Worm (Caenorhabditis elegans) whole organism, L4 larva: ENCODE results near the gene W10G11.19.

ENCODE experiments used
- ZK546.5 ChIP-seq, 2 experiments: sonication (generic microtip); optimal IDR thresholded peaks; 2 replicates each; lab custom pipeline; 2017; ENCODE audit warnings: missing biosample characterization in 2 of 2, missing genetic modification characterization in 2 of 2
- aly-2 ChIP-seq: sonication (generic microtip); optimal IDR thresholded peaks from 2 replicates; lab custom pipeline; 2018; ENCODE audit warnings: missing biosample characterization, missing genetic modification characterization
- ama-1 ChIP-seq: fragments of 150-350 bp; optimal IDR thresholded peaks from 2 replicates; lab custom pipeline; 2014; ENCODE audit warnings: inconsistent platforms, mixed read lengths
- ceh-82 ChIP-seq: sonication (generic microtip); optimal IDR thresholded peaks from 2 replicates; lab custom pipeline; 2017; ENCODE audit warnings: missing biosample characterization, missing genetic modification characterization
- egl-43 ChIP-seq: fragments of 200-800 bp; sonication (Bioruptor generic); IDR thresholded peaks from 2 replicates; pipeline ENCODE4 v1.3.6; 2022; ENCODE audit warnings: missing genetic modification reagents, missing genetic modification characterization, missing compliant biosample characterization
- fkh-10 ChIP-seq: fragments of 150-350 bp; optimal IDR thresholded peaks from 2 replicates; lab custom pipeline; 2014; ENCODE audit warnings: missing biosample characterization, missing genetic modification reagents, missing genetic modification characterization
- fos-1 ChIP-seq: fragments of 150-350 bp; optimal IDR thresholded peaks from 2 replicates; lab custom pipeline; 2014; ENCODE audit warnings: missing biosample characterization, missing genetic modification characterization
- lin-13 ChIP-seq: fragments of 150-350 bp; optimal IDR thresholded peaks from 2 replicates; lab custom pipeline; 2014; ENCODE audit warnings: missing biosample characterization, missing genetic modification reagents, missing genetic modification characterization
- mxl-3 ChIP-seq: fragments of 200-800 bp; sonication (Bioruptor generic); optimal IDR thresholded peaks from 2 replicates; lab custom pipeline; 2018; ENCODE audit warnings: mild to moderate bottlenecking, missing genetic modification characterization, missing compliant biosample characterization
- nhr-76 ChIP-seq: fragments of 150-350 bp; optimal IDR thresholded peaks from 2 replicates; lab custom pipeline; 2014; ENCODE audit warnings: missing biosample characterization, missing genetic modification characterization
- pha-4 ChIP-seq, 2 experiments: fragments of 150-350 bp in 1 of 2; fragments of 200-800 bp in 1 of 2; sonication (Bioruptor generic) in 1 of 2; IDR thresholded peaks in 1 of 2; optimal IDR thresholded peaks in 1 of 2; 2 replicates each; pipeline versions ENCODE4 v1.3.6 to Lab custom; 2014 to 2022; ENCODE audit warnings: missing genetic modification characterization in 2 of 2, missing genetic modification reagents in 2 of 2, missing biosample characterization in 1 of 2, missing compliant biosample characterization in 1 of 2
- snpc-4 ChIP-seq: fragments of 150-350 bp; optimal IDR thresholded peaks from 2 replicates; lab custom pipeline; 2014; ENCODE audit warnings: missing biosample characterization, missing genetic modification characterization
- zag-1 ChIP-seq: fragments of 150-350 bp; optimal IDR thresholded peaks from 2 replicates; lab custom pipeline; 2014; ENCODE audit warnings: missing biosample characterization, missing genetic modification characterization
- ztf-11 ChIP-seq: fragments of 150-350 bp; optimal IDR thresholded peaks from 2 replicates; lab custom pipeline; 2014; ENCODE audit warnings: missing biosample characterization, missing genetic modification characterization

DNA sequence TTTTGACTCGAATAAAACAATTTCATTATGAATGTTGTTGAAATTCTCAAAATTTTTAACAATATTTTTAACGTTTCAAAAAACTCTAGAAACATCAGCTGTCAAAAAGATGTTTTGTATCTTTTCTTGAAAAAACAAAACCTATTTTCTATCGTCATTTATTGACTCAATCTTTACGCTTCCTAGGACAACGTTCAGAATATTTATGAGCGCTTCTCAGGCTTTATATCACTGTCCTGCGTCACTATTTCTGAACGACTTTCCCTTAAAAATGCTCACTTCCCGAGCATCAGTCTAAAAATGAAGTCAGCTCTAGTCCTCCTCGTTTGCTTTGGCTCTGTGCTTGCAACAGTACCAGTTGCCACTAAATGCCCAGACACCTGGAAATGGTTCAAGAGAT, 27.7 kb downstream of the W10G11.19 start, which contains the start of gene clec-133:
- no peak for TF ChIP-seq fkh-10 (GFP tag; lab: Kevin White, UChicago)
- TF ChIP-seq snpc-4 (tag; lab: Kevin White, UChicago), result no peak
- TF ChIP-seq mxl-3 (GFP tag; lab: Kevin White, UChicago), result no peak
- no peak for TF ChIP-seq lin-13 (GFP tag; lab: Kevin White, UChicago)
- TF ChIP-seq aly-2 (tag; lab: Kevin White, UChicago), result no peak
- no peak for TF ChIP-seq ama-1 (lab: Kevin White, UChicago)
- no peak for TF ChIP-seq fos-1
- TF ChIP-seq nhr-76 (tag; lab: Kevin White, UChicago), result no peak
- no peak for TF ChIP-seq ztf-11 (tag; lab: Kevin White, UChicago)
- no peak for TF ChIP-seq egl-43 (GFP tag; lab: Robert Waterston, UW)
- no peak for TF ChIP-seq ceh-82 (tag; lab: Kevin White, UChicago)
- TF ChIP-seq zag-1 (tag; lab: Kevin White, UChicago), result no peak
- no peak for TF ChIP-seq ZK546.5 (tag; optimal IDR thresholded peaks at IDR 0.05; lab: Kevin White, UChicago)
- no peak for TF ChIP-seq pha-4 (GFP tag; IDR thresholded peaks at IDR 0.05; lab: Robert Waterston, UW)
- TF ChIP-seq pha-4 (tag; optimal IDR thresholded peaks at IDR 0.05; lab: Kevin White, UChicago), result no peak
